Worm (Caenorhabditis elegans) whole organism, L4 larva: Measurements from ENCODE around the gene srh-74.

Experiments
- D1046.2 ChIP-seq: fragments of 200-800 bp; sonication (Bioruptor generic); IDR thresholded peaks from 2 replicates; pipeline ENCODE4 v1.3.6; 2022; ENCODE audit warnings: missing genetic modification characterization, missing compliant biosample characterization
- F10B5.3 ChIP-seq: sonication (generic microtip); optimal IDR thresholded peaks from 2 replicates; lab custom pipeline; 2016; ENCODE audit warnings: mild to moderate bottlenecking, missing genetic modification characterization, missing compliant biosample characterization
- F44E2.7 ChIP-seq: fragments of 200-800 bp; sonication (Bioruptor generic); IDR thresholded peaks from 2 replicates; pipeline ENCODE4 v2.1.2; 2022; ENCODE audit warnings: missing genetic modification characterization, missing compliant biosample characterization
- R02D3.7 ChIP-seq: fragments of 150-350 bp; sonication (generic microtip); optimal IDR thresholded peaks from 3 replicates; lab custom pipeline; 2014; ENCODE audit warnings: missing biosample characterization, missing genetic modification characterization
- T20F7.1 ChIP-seq: fragments of 200-800 bp; sonication (Bioruptor generic); optimal IDR thresholded peaks from 2 replicates; lab custom pipeline; 2018; ENCODE audit warnings: mild to moderate bottlenecking, missing genetic modification characterization, missing compliant biosample characterization
- T26A8.4 ChIP-seq: fragments of 200-800 bp; sonication (Bioruptor generic); IDR thresholded peaks from 2 replicates; pipeline ENCODE4 v1.3.6; 2022; ENCODE audit warnings: missing genetic modification characterization, missing compliant biosample characterization
- Y5F2A.4 ChIP-seq: fragments of 200-800 bp; sonication (Bioruptor generic); optimal IDR thresholded peaks from 2 replicates; lab custom pipeline; 2018; ENCODE audit warnings: mild to moderate bottlenecking, missing genetic modification characterization, missing compliant biosample characterization
- ama-1 ChIP-seq: fragments of 150-350 bp; optimal IDR thresholded peaks from 2 replicates; lab custom pipeline; 2014; ENCODE audit warnings: inconsistent platforms, mixed read lengths
- ceh-20 ChIP-seq: fragments of 200-800 bp; sonication (Bioruptor generic); IDR thresholded peaks from 2 replicates; pipeline ENCODE4 v1.3.6; 2022; ENCODE audit warnings: missing genetic modification reagents, missing genetic modification characterization, missing compliant biosample characterization
- ceh-82 ChIP-seq: sonication (generic microtip); optimal IDR thresholded peaks from 2 replicates; lab custom pipeline; 2017; ENCODE audit warnings: missing biosample characterization, missing genetic modification characterization
- ces-1 ChIP-seq: fragments of 150-350 bp; sonication (generic microtip); optimal IDR thresholded peaks from 4 replicates; lab custom pipeline; 2014; ENCODE audit warnings: missing biosample characterization, missing genetic modification reagents, missing genetic modification characterization
- daf-16 ChIP-seq, 3 experiments: sonication (generic microtip); optimal IDR thresholded peaks; 2 replicates each; lab custom pipeline; 2016 to 2017; ENCODE audit warnings: missing genetic modification characterization in 3 of 3, missing genetic modification reagents in 3 of 3, mild to moderate bottlenecking in 2 of 3, missing compliant biosample characterization in 2 of 3, missing biosample characterization in 1 of 3, moderate library complexity in 1 of 3
- daf-19 ChIP-seq: fragments of 200-800 bp; sonication (Bioruptor generic); conservative IDR thresholded peaks from 2 replicates; pipeline ENCODE4 v1.3.6; 2022; ENCODE audit warnings: missing genetic modification characterization, missing compliant biosample characterization
- daf-8 ChIP-seq: fragments of 200-800 bp; sonication (Bioruptor generic); IDR thresholded peaks from 2 replicates; pipeline ENCODE4 v1.3.6; 2022; ENCODE audit warnings: missing genetic modification characterization, missing compliant biosample characterization
- dmd-6 ChIP-seq: fragments of 200-800 bp; sonication (Bioruptor generic); IDR thresholded peaks from 2 replicates; pipeline ENCODE4 v1.3.6; 2022; ENCODE audit warnings: missing genetic modification reagents, missing genetic modification characterization, missing compliant biosample characterization
- dmd-8 ChIP-seq: fragments of 200-800 bp; sonication (Bioruptor generic); IDR thresholded peaks from 2 replicates; pipeline ENCODE4 v1.3.6; 2022; ENCODE audit warnings: missing genetic modification characterization, missing compliant biosample characterization
- dpl-1 ChIP-seq: fragments of 150-350 bp; optimal IDR thresholded peaks from 2 replicates; lab custom pipeline; 2014; ENCODE audit warnings: missing biosample characterization, missing genetic modification reagents, missing genetic modification characterization
- duxl-1 ChIP-seq: sonication (generic microtip); optimal IDR thresholded peaks from 2 replicates; lab custom pipeline; 2016; ENCODE audit warnings: mild to moderate bottlenecking, missing genetic modification characterization, moderate library complexity, missing compliant biosample characterization; ENCODE audit not compliant: poor library complexity
- dve-1 ChIP-seq: sonication (generic microtip); optimal IDR thresholded peaks from 2 replicates; lab custom pipeline; 2017; ENCODE audit warnings: antibody characterized with exemption, mild to moderate bottlenecking, missing genetic modification characterization, missing compliant biosample characterization; ENCODE audit not compliant: insufficient read depth
- egl-27 ChIP-seq: sonication (generic microtip); optimal IDR thresholded peaks from 3 replicates; lab custom pipeline; 2017; ENCODE audit warnings: missing biosample characterization, missing genetic modification reagents, missing genetic modification characterization
- hlh-11 ChIP-seq: fragments of 200-800 bp; sonication (Bioruptor generic); optimal IDR thresholded peaks from 2 replicates; lab custom pipeline; 2018; ENCODE audit warnings: mild to moderate bottlenecking, missing genetic modification characterization, missing compliant biosample characterization
- hlh-30 ChIP-seq: sonication (generic microtip); optimal IDR thresholded peaks from 2 replicates; lab custom pipeline; 2017; ENCODE audit warnings: antibody characterized with exemption, mild to moderate bottlenecking, missing genetic modification characterization, missing compliant biosample characterization; ENCODE audit not compliant: insufficient read depth
- jun-1 ChIP-seq: fragments of 150-350 bp; optimal IDR thresholded peaks from 2 replicates; lab custom pipeline; 2014; ENCODE audit warnings: missing biosample characterization, missing genetic modification reagents, missing genetic modification characterization
- lin-15B ChIP-seq: fragments of 150-350 bp; sonication (generic microtip); optimal IDR thresholded peaks from 3 replicates; lab custom pipeline; 2014; ENCODE audit warnings: missing biosample characterization, missing genetic modification characterization
- lin-38 ChIP-seq: fragments of 200-800 bp; sonication (Bioruptor generic); IDR thresholded peaks from 2 replicates; pipeline ENCODE4 v1.3.6; 2022; ENCODE audit warnings: missing genetic modification reagents, missing genetic modification characterization, missing compliant biosample characterization
- lin-39 ChIP-seq: fragments of 150-350 bp; optimal IDR thresholded peaks from 2 replicates; lab custom pipeline; 2014; ENCODE audit warnings: missing biosample characterization, missing genetic modification reagents, missing genetic modification characterization
- lir-3 ChIP-seq: sonication (generic microtip); optimal IDR thresholded peaks from 2 replicates; lab custom pipeline; 2016; ENCODE audit warnings: mild to moderate bottlenecking, missing genetic modification characterization, missing compliant biosample characterization
- lsy-2 ChIP-seq, 2 experiments: fragments of 150-350 bp in 1 of 2; sonication (generic microtip) in 1 of 2; optimal IDR thresholded peaks; 2 replicates each; lab custom pipeline; 2014 to 2017; ENCODE audit warnings: missing biosample characterization in 2 of 2, missing genetic modification characterization in 2 of 2
- mdl-1 ChIP-seq, 2 experiments: fragments of 150-350 bp in 1 of 2; sonication (generic microtip) in 1 of 2; optimal IDR thresholded peaks; 2 replicates each; lab custom pipeline; 2014 to 2017; ENCODE audit warnings: missing biosample characterization in 2 of 2, missing genetic modification characterization in 2 of 2
- mep-1 ChIP-seq: fragments of 150-350 bp; sonication (generic microtip); optimal IDR thresholded peaks from 3 replicates; lab custom pipeline; 2014; ENCODE audit warnings: missing biosample characterization, missing genetic modification characterization
- mxl-3 ChIP-seq: fragments of 200-800 bp; sonication (Bioruptor generic); optimal IDR thresholded peaks from 2 replicates; lab custom pipeline; 2018; ENCODE audit warnings: mild to moderate bottlenecking, missing genetic modification characterization, missing compliant biosample characterization
- nhr-102 ChIP-seq: sonication (generic microtip); optimal IDR thresholded peaks from 2 replicates; lab custom pipeline; 2016; ENCODE audit warnings: mild to moderate bottlenecking, missing genetic modification characterization, moderate library complexity, missing compliant biosample characterization
- nhr-111 ChIP-seq: fragments of 200-800 bp; sonication (Bioruptor generic); optimal IDR thresholded peaks from 2 replicates; lab custom pipeline; 2018; ENCODE audit warnings: mild to moderate bottlenecking, missing genetic modification characterization, missing compliant biosample characterization
- nhr-28 ChIP-seq: fragments of 150-350 bp; optimal IDR thresholded peaks from 2 replicates; lab custom pipeline; 2014; ENCODE audit warnings: missing biosample characterization, missing genetic modification characterization
- nhr-41 ChIP-seq: fragments of 200-800 bp; sonication (Bioruptor generic); IDR thresholded peaks from 2 replicates; pipeline ENCODE4 v1.3.6; 2022; ENCODE audit warnings: missing genetic modification reagents, missing genetic modification characterization, missing compliant biosample characterization
- nhr-42 ChIP-seq: fragments of 200-800 bp; sonication (Bioruptor generic); IDR thresholded peaks from 2 replicates; pipeline ENCODE4 v1.3.6; 2022; ENCODE audit warnings: missing genetic modification characterization, missing compliant biosample characterization
- nhr-6 ChIP-seq: fragments of 150-350 bp; optimal IDR thresholded peaks from 2 replicates; lab custom pipeline; 2014; ENCODE audit warnings: missing biosample characterization, missing genetic modification characterization
- nhr-76 ChIP-seq: fragments of 150-350 bp; optimal IDR thresholded peaks from 2 replicates; lab custom pipeline; 2014; ENCODE audit warnings: missing biosample characterization, missing genetic modification characterization
- nhr-77 ChIP-seq: fragments of 150-350 bp; optimal IDR thresholded peaks from 2 replicates; lab custom pipeline; 2014; ENCODE audit warnings: missing biosample characterization, missing genetic modification characterization
- pha-4 ChIP-seq, 2 experiments: fragments of 150-350 bp in 1 of 2; fragments of 200-800 bp in 1 of 2; sonication (Bioruptor generic) in 1 of 2; IDR thresholded peaks in 1 of 2; optimal IDR thresholded peaks in 1 of 2; 2 replicates each; pipeline versions ENCODE4 v1.3.6 to Lab custom; 2014 to 2022; ENCODE audit warnings: missing genetic modification characterization in 2 of 2, missing genetic modification reagents in 2 of 2, missing biosample characterization in 1 of 2, missing compliant biosample characterization in 1 of 2
- php-3 ChIP-seq: fragments of 200-800 bp; sonication (Bioruptor generic); IDR thresholded peaks from 2 replicates; pipeline ENCODE4 v1.3.6; 2022; ENCODE audit warnings: missing genetic modification reagents, missing genetic modification characterization, missing compliant biosample characterization
- pqm-1 ChIP-seq: sonication (generic microtip); optimal IDR thresholded peaks from 2 replicates; lab custom pipeline; 2017; ENCODE audit warnings: missing biosample characterization, missing genetic modification characterization
- saeg-2 ChIP-seq: fragments of 200-800 bp; sonication (Bioruptor generic); IDR thresholded peaks from 2 replicates; pipeline ENCODE4 v1.3.6; 2022; ENCODE audit warnings: missing genetic modification reagents, missing genetic modification characterization, missing compliant biosample characterization
- unc-130 ChIP-seq: sonication (generic microtip); optimal IDR thresholded peaks from 2 replicates; lab custom pipeline; 2016; ENCODE audit warnings: missing genetic modification reagents, missing genetic modification characterization, missing compliant biosample characterization
- unc-39 ChIP-seq: sonication (generic microtip); optimal IDR thresholded peaks from 2 replicates; lab custom pipeline; 2017; ENCODE audit warnings: missing biosample characterization, missing genetic modification characterization
- unc-62 ChIP-seq, 3 experiments: fragments of 150-350 bp in 1 of 3; sonication (generic microtip); optimal IDR thresholded peaks in 2 of 3; peaks in 1 of 3; 1 replicate in 1 of 3; 2 replicates in 2 of 3; lab custom pipeline; 2014 to 2017; ENCODE audit warnings: missing biosample characterization in 3 of 3, missing genetic modification characterization in 3 of 3, missing genetic modification reagents in 3 of 3, missing genotype in 1 of 3
- vab-7 ChIP-seq: fragments of 200-800 bp; sonication (Bioruptor generic); IDR thresholded peaks from 2 replicates; pipeline ENCODE4 v1.3.6; 2022; ENCODE audit warnings: missing genetic modification reagents, missing genetic modification characterization, missing compliant biosample characterization

srh-74 gene

DNA sequence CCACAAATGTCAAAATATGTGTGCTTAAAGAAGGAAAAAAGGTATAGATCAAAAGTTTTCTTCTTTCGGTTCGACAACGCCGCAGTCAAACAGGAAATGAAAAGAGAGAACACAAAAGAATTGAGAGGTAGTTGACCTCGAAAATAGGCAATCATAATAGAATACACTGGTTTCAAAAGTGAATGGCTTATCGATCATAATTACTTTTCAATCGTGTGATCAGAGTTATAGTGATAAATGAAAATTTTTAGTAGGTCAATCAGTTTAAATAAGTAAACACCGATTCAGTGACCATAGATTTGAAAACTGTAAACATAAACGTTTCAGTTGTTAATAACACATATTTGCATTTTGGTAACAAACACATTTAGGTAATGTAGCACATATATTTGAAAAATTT lies 21.8 kb upstream of the srh-74 start:
- TF ChIP-seq nhr-41 (GFP tag; lab: Robert Waterston, UW) (no peak), lsy-2 (tag; optimal IDR thresholded peaks at IDR 0.05; lab: Kevin White, UChicago) (peak in 1 of 2 experiments; percentile 27), lin-15B (tag; lab: Kevin White, UChicago) (no peak), hlh-30 (tag; lab: Kevin White, UChicago) (peak; percentile 40), unc-62 (GFP tag; optimal IDR thresholded peaks at IDR 0.05 in 1 of 2; lab: Kevin White, UChicago) (peak in 1 of 2 experiments; percentile 15), unc-62 (tag; optimal IDR thresholded peaks at IDR 0.05; lab: Kevin White, UChicago) (no peak), ceh-82 (tag; lab: Kevin White, UChicago) (no peak), nhr-77 (tag; lab: Kevin White, UChicago) (peak; percentile 85), dve-1 (peak; percentile 68), daf-16 (GFP tag; optimal IDR thresholded peaks at IDR 0.05; lab: Kevin White, UChicago) (no peak), daf-16 (tag; optimal IDR thresholded peaks at IDR 0.05; lab: Kevin White, UChicago) (peak; percentile 99), pqm-1 (peak; percentile 69), nhr-28 (peak; percentile 89), hlh-11 (tag; lab: Kevin White, UChicago) (peak; percentile 60), dmd-6 (GFP tag; lab: Robert Waterston, UW) (peak; percentile 71), lin-38 (GFP tag; lab: Robert Waterston, UW) (no peak), Y5F2A.4 (GFP tag; lab: Kevin White, UChicago) (no peak)

DNA sequence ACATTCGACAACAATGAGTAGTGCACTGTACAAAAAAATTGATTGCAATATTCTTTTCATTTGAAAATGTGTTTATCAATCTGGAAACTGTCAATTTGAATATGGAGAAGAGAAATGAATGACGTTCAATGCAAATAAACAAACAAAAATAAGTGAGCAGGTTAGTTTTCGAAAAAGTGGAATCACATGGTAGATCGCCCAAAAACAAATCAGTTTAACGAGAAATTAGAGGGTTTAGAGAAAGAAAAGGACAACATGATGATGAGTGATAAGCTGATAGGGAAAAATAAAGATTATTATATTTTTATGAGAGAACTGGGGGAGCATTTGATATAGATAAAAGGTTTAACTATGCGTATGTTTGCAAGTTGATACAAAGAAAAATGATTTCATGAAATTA lies 20.7 kb upstream of the srh-74 start, which contains the start of gene T04C12.8:
T04C12.8 (minus strand) TSS at position 82 of the 400 bp plus-strand sequence.
- no peak for TF ChIP-seq lin-39 (tag; lab: Kevin White, UChicago)
- TF ChIP-seq lin-15B (tag; lab: Kevin White, UChicago) = no peak
- TF ChIP-seq nhr-77 (tag; lab: Kevin White, UChicago) = peak; percentile 92
- no peak for TF ChIP-seq lin-38 (GFP tag; lab: Robert Waterston, UW)
- TF ChIP-seq php-3 (GFP tag; lab: Robert Waterston, UW) = peak; percentile 94
- no peak for TF ChIP-seq dpl-1 (GFP tag; lab: Kevin White, UChicago)
- no peak for TF ChIP-seq ces-1 (GFP tag; lab: Kevin White, UChicago)
- no peak for TF ChIP-seq daf-19 (GFP tag; lab: Robert Waterston, UW)
- TF ChIP-seq daf-8 (GFP tag; lab: Robert Waterston, UW) = no peak
- peak; percentile 94 for TF ChIP-seq pqm-1
- peak; percentile 54 for TF ChIP-seq mxl-3 (GFP tag; lab: Kevin White, UChicago)
- TF ChIP-seq nhr-6 (tag; lab: Kevin White, UChicago) = no peak
- TF ChIP-seq hlh-11 (tag; lab: Kevin White, UChicago) = peak; percentile 91
- peak; percentile 36; the same call in 1 of the 2 replicates for TF ChIP-seq T26A8.4
- 0 out of 2 replicates have a peak, but pooled peaks have one; percentile 5 for TF ChIP-seq nhr-42
- 0 out of 2 replicates have a peak, but pooled peaks have one; percentile 41 for TF ChIP-seq ceh-20 (GFP tag; lab: Robert Waterston, UW)
- no peak for TF ChIP-seq pha-4 (GFP tag; IDR thresholded peaks at IDR 0.05; lab: Robert Waterston, UW)
- peak; percentile 2 for TF ChIP-seq pha-4 (tag; optimal IDR thresholded peaks at IDR 0.05; lab: Kevin White, UChicago)
- peak; percentile 65; the same call in 1 of the 2 replicates for TF ChIP-seq saeg-2 (GFP tag; lab: Robert Waterston, UW)
- no peak for TF ChIP-seq R02D3.7
- TF ChIP-seq unc-130 (GFP tag; lab: Kevin White, UChicago) = no peak
- TF ChIP-seq nhr-102 (tag; lab: Kevin White, UChicago) = peak; percentile 82
- TF ChIP-seq egl-27 (tag; lab: Kevin White, UChicago) = no peak
- no peak for TF ChIP-seq nhr-76 (tag; lab: Kevin White, UChicago)
- TF ChIP-seq nhr-111 (GFP tag; lab: Kevin White, UChicago) = no peak
- TF ChIP-seq F44E2.7 (GFP tag; lab: Robert Waterston, UW) = no peak
- no peak for TF ChIP-seq vab-7 (GFP tag; lab: Robert Waterston, UW)
- TF ChIP-seq mep-1 = peak; percentile 20
- TF ChIP-seq unc-39 (tag; lab: Kevin White, UChicago) = no peak
- no peak for TF ChIP-seq duxl-1 (tag; lab: Kevin White, UChicago)
- no peak for TF ChIP-seq D1046.2 (GFP tag; lab: Robert Waterston, UW)
- TF ChIP-seq dmd-8 (GFP tag; lab: Robert Waterston, UW) = no peak
- TF ChIP-seq ama-1 (lab: Kevin White, UChicago) = no peak
- peak in 1 of 2 experiments; percentile 77 for TF ChIP-seq mdl-1 (tag; optimal IDR thresholded peaks at IDR 0.05; lab: Kevin White, UChicago)
- no peak for TF ChIP-seq lir-3
- TF ChIP-seq T20F7.1 (GFP tag; lab: Kevin White, UChicago) = peak; percentile 58
- TF ChIP-seq F10B5.3 (tag; lab: Kevin White, UChicago) = no peak
- TF ChIP-seq jun-1 (tag; lab: Kevin White, UChicago) = no peak
- TF ChIP-seq nhr-28 = peak; percentile 86
